Worm (Caenorhabditis elegans) whole organism, L3 larva: ENCODE measurements around the gene unc-46.

Source experiments
- aly-2 ChIP-seq: fragments of 150-350 bp; optimal IDR thresholded peaks from 2 replicates; lab custom pipeline; 2014; ENCODE audit warnings: missing biosample characterization, missing genetic modification characterization
- ama-1 ChIP-seq: fragments of 150-350 bp; optimal IDR thresholded peaks from 2 replicates; lab custom pipeline; 2018
- ceh-16 ChIP-seq: sonication (generic microtip); optimal IDR thresholded peaks from 2 replicates; lab custom pipeline; 2017; ENCODE audit warnings: missing biosample characterization, missing genetic modification characterization
- ceh-82 ChIP-seq: fragments of 150-350 bp; optimal IDR thresholded peaks from 2 replicates; lab custom pipeline; 2014; ENCODE audit warnings: missing biosample characterization, missing genetic modification characterization
- daf-12 ChIP-seq: fragments of 150-350 bp; optimal IDR thresholded peaks from 2 replicates; lab custom pipeline; 2014; ENCODE audit warnings: missing biosample characterization, missing genetic modification reagents, missing genetic modification characterization
- egl-5 ChIP-seq: fragments of 150-350 bp; optimal IDR thresholded peaks from 2 replicates; lab custom pipeline; 2017; ENCODE audit warnings: missing biosample characterization, missing genetic modification reagents, missing genetic modification characterization, inconsistent platforms
- elt-1 ChIP-seq: fragments of 150-350 bp; optimal IDR thresholded peaks from 2 replicates; lab custom pipeline; 2014; ENCODE audit warnings: missing biosample characterization, missing genetic modification characterization
- elt-2 ChIP-seq: sonication (generic microtip); optimal IDR thresholded peaks from 2 replicates; lab custom pipeline; 2016; ENCODE audit warnings: missing genetic modification reagents, mild to moderate bottlenecking, missing genetic modification characterization, missing compliant biosample characterization
- eor-1 ChIP-seq, 2 experiments: fragments of 150-350 bp; optimal IDR thresholded peaks; 2 replicates each; lab custom pipeline; 2014 to 2018; ENCODE audit warnings: missing biosample characterization in 2 of 2, missing genetic modification characterization in 2 of 2
- fkh-10 ChIP-seq: sonication (generic microtip); optimal IDR thresholded peaks from 2 replicates; lab custom pipeline; 2017; ENCODE audit warnings: missing biosample characterization, missing genetic modification reagents, missing genetic modification characterization
- fkh-2 ChIP-seq: fragments of 150-350 bp; optimal IDR thresholded peaks from 2 replicates; lab custom pipeline; 2014; ENCODE audit warnings: missing biosample characterization, missing genetic modification reagents, missing genetic modification characterization
- fos-1 ChIP-seq: fragments of 150-350 bp; optimal IDR thresholded peaks from 2 replicates; lab custom pipeline; 2014; ENCODE audit warnings: missing biosample characterization, missing genetic modification characterization
- hmg-11 ChIP-seq: sonication (generic microtip); optimal IDR thresholded peaks from 2 replicates; lab custom pipeline; 2016; ENCODE audit warnings: missing genetic modification characterization, missing compliant biosample characterization
- jun-1 ChIP-seq: fragments of 150-350 bp; optimal IDR thresholded peaks from 2 replicates; lab custom pipeline; 2014; ENCODE audit warnings: missing biosample characterization, missing genetic modification reagents, missing genetic modification characterization
- lin-39 ChIP-seq: fragments of 150-350 bp; optimal IDR thresholded peaks from 2 replicates; lab custom pipeline; 2018; ENCODE audit warnings: missing biosample characterization, missing genetic modification reagents, missing genetic modification characterization
- lsy-12 ChIP-seq: sonication (generic microtip); optimal IDR thresholded peaks from 2 replicates; lab custom pipeline; 2016; ENCODE audit warnings: mild to moderate bottlenecking, missing genetic modification characterization, missing compliant biosample characterization
- mdl-1 ChIP-seq: fragments of 150-350 bp; optimal IDR thresholded peaks from 2 replicates; lab custom pipeline; 2014; ENCODE audit warnings: missing biosample characterization, missing genetic modification characterization
- mml-1 ChIP-seq: fragments of 150-350 bp; sonication (generic microtip); optimal IDR thresholded peaks from 3 replicates; lab custom pipeline; 2014; ENCODE audit warnings: missing biosample characterization, missing genetic modification characterization
- nhr-12 ChIP-seq: fragments of 150-350 bp; optimal IDR thresholded peaks from 2 replicates; lab custom pipeline; 2014; ENCODE audit warnings: missing biosample characterization, missing genetic modification characterization
- nhr-237 ChIP-seq: fragments of 150-350 bp; optimal IDR thresholded peaks from 2 replicates; lab custom pipeline; 2014; ENCODE audit warnings: missing biosample characterization, missing genetic modification characterization
- nhr-25 ChIP-seq: sonication (generic microtip); optimal IDR thresholded peaks from 2 replicates; lab custom pipeline; 2017; ENCODE audit warnings: missing biosample characterization, missing genetic modification characterization
- nhr-28 ChIP-seq: fragments of 150-350 bp; optimal IDR thresholded peaks from 2 replicates; lab custom pipeline; 2014; ENCODE audit warnings: missing biosample characterization, missing genetic modification characterization
- nhr-43 ChIP-seq: sonication (generic microtip); optimal IDR thresholded peaks from 2 replicates; lab custom pipeline; 2016; ENCODE audit warnings: mild to moderate bottlenecking, missing genetic modification characterization, missing compliant biosample characterization; ENCODE audit not compliant: poor library complexity, severe bottlenecking
- nhr-67 ChIP-seq: fragments of 150-350 bp; optimal IDR thresholded peaks from 2 replicates; lab custom pipeline; 2014; ENCODE audit warnings: missing biosample characterization, missing genetic modification characterization
- nhr-76 ChIP-seq: fragments of 150-350 bp; sonication (generic microtip); optimal IDR thresholded peaks from 5 replicates; lab custom pipeline; 2014; ENCODE audit warnings: missing biosample characterization, missing genetic modification characterization
- nhr-77 ChIP-seq: fragments of 150-350 bp; optimal IDR thresholded peaks from 2 replicates; lab custom pipeline; 2014; ENCODE audit warnings: missing biosample characterization, missing genetic modification characterization
- pha-4 ChIP-seq: fragments of 150-350 bp; optimal IDR thresholded peaks from 2 replicates; lab custom pipeline; 2014; ENCODE audit warnings: missing biosample characterization, missing genetic modification reagents, missing genetic modification characterization
- pqm-1 ChIP-seq: fragments of 150-350 bp; optimal IDR thresholded peaks from 2 replicates; lab custom pipeline; 2017; ENCODE audit warnings: missing biosample characterization, missing genetic modification characterization, inconsistent platforms
- skn-1 ChIP-seq: fragments of 150-350 bp; optimal IDR thresholded peaks from 2 replicates; lab custom pipeline; 2014; ENCODE audit warnings: missing biosample characterization, missing genetic modification characterization
- unc-39 ChIP-seq: sonication (generic microtip); optimal IDR thresholded peaks from 4 replicates; lab custom pipeline; 2017; ENCODE audit warnings: missing biosample characterization, missing genetic modification characterization
- unc-62 ChIP-seq: fragments of 150-350 bp; sonication (generic microtip); optimal IDR thresholded peaks from 4 replicates; lab custom pipeline; 2014; ENCODE audit warnings: missing biosample characterization, missing genetic modification reagents, missing genetic modification characterization
- zag-1 ChIP-seq: fragments of 150-350 bp; optimal IDR thresholded peaks from 2 replicates; lab custom pipeline; 2014; ENCODE audit warnings: missing biosample characterization, missing genetic modification characterization
- ztf-11 ChIP-seq: fragments of 150-350 bp; optimal IDR thresholded peaks from 2 replicates; lab custom pipeline; 2014; ENCODE audit warnings: missing biosample characterization, missing genetic modification characterization
- ztf-4 ChIP-seq: fragments of 150-350 bp; optimal IDR thresholded peaks from 2 replicates; lab custom pipeline; 2014; ENCODE audit warnings: missing biosample characterization, missing genetic modification characterization

The unc-46 gene

ce11 chrV:5113654-5114053 lies 14.8 kb upstream of the unc-46 start, which contains the start of gene C04F5.8:
Gene C04F5.8 (minus strand): TSS chrV:5113754.
- no peak for TF ChIP-seq elt-2
- no peak for TF ChIP-seq fos-1 (tag; lab: Kevin White, UChicago)
- no peak for TF ChIP-seq aly-2 (tag; lab: Kevin White, UChicago)
- no peak for TF ChIP-seq egl-5
- no peak for TF ChIP-seq fkh-2 (tag; lab: Kevin White, UChicago)
- TF ChIP-seq lsy-12 (tag; lab: Kevin White, UChicago), result no peak
- no peak for TF ChIP-seq nhr-76 (tag; lab: Kevin White, UChicago)
- no peak for TF ChIP-seq nhr-25 (tag; lab: Kevin White, UChicago)
- TF ChIP-seq pha-4 (tag; lab: Kevin White, UChicago), result no peak
- TF ChIP-seq skn-1 (tag; lab: Kevin White, UChicago), result no peak
- TF ChIP-seq jun-1 (tag; lab: Kevin White, UChicago), result no peak
- TF ChIP-seq ceh-16 (tag; lab: Kevin White, UChicago), result no peak
- no peak for TF ChIP-seq hmg-11 (tag; lab: Kevin White, UChicago)
- TF ChIP-seq nhr-237 (tag; lab: Kevin White, UChicago), result no peak
- no peak for TF ChIP-seq ama-1 (lab: Kevin White, UChicago)
- TF ChIP-seq, all 47 proteins: peak for 0

ce11 chrV:5110684-5111083 lies 11.9 kb upstream of the unc-46 start, which contains the start of gene ugt-63:
Gene ugt-63 (minus strand): TSS chrV:5110772.
- TF ChIP-seq ztf-11 (tag; lab: Kevin White, UChicago), result no peak
- peak; percentile 63 for TF ChIP-seq nhr-43
- TF ChIP-seq, all 47 proteins: peak for 1

DNA sequence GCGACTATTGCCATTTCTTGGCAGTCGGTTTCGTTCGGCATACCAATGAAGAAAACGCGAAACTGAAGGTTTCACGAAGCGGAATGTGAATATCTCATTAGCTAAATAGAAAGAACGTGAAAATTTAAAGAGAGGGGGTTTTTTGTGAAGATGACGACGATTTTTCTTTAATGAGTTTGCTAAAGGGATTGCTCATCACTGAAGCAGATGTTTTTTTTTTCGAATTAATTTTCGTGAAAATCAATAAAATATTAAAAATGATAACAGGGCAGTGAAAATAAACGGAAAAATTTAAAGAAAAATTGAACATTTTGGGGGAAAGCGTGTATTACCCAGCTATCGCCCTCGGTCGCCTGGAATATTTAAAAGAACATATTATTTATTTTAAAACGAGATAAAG lies 9.0 kb upstream of the unc-46 start, which contains the start of gene srab-3:
Gene srab-3, minus strand, starts transcription at position 101 of the 400 bp plus-strand sequence.
- TF ChIP-seq zag-1 (tag; lab: Kevin White, UChicago), result no peak
- no peak for TF ChIP-seq aly-2 (tag; lab: Kevin White, UChicago)
- TF ChIP-seq fkh-10 (GFP tag; lab: Kevin White, UChicago), result no peak
- TF ChIP-seq ceh-16 (tag; lab: Kevin White, UChicago), result no peak
- no peak for TF ChIP-seq eor-1 (tag; optimal IDR thresholded peaks at IDR 0.05; lab: Kevin White, UChicago)
- no peak for TF ChIP-seq daf-12 (tag; lab: Kevin White, UChicago)
- no peak for TF ChIP-seq fkh-2 (tag; lab: Kevin White, UChicago)
- TF ChIP-seq nhr-25 (tag; lab: Kevin White, UChicago), result no peak
- TF ChIP-seq jun-1 (tag; lab: Kevin White, UChicago), result no peak
- TF ChIP-seq mml-1 (tag; lab: Kevin White, UChicago), result no peak

DNA sequence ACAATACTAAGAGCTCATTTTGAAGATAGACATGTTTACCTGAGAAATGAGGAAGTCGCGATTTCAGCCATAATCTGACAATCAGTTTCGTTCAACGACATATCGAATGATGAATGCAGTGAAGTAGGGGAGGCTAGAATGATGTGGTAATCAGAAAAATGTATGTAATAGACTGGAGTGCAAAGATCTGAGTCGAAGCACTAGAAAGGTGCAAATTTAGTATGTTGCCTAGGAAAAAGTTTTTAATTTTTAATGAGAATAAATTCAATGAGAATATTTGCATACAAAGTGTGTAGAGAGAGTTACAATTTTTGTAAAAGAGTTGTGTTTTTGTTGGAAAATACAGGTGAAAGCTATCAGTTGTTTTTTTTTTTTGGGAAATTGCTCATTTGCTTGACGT lies 6.1 kb upstream of the unc-46 start, which contains the start of gene srab-2:
Gene srab-2, minus strand, starts transcription at position 101 of the 400 bp plus-strand sequence.
- TF ChIP-seq egl-5 (no peak), jun-1 (tag; lab: Kevin White, UChicago) (no peak), fkh-10 (GFP tag; lab: Kevin White, UChicago) (no peak), nhr-28 (tag; lab: Kevin White, UChicago) (no peak)

ce11 chrV:5102017-5102416 lies 3.2 kb upstream of the unc-46 start, which contains the start of gene srab-1:
Gene srab-1 (minus strand): TSS chrV:5102117.
- no peak for TF ChIP-seq mdl-1
- no peak for TF ChIP-seq nhr-77 (tag; lab: Kevin White, UChicago)
- no peak for TF ChIP-seq ama-1 (lab: Kevin White, UChicago)
- no peak for TF ChIP-seq egl-5
- no peak for TF ChIP-seq fos-1 (tag; lab: Kevin White, UChicago)
- TF ChIP-seq ceh-16 (tag; lab: Kevin White, UChicago), result no peak
- no peak for TF ChIP-seq lin-39 (tag; lab: Kevin White, UChicago)

DNA sequence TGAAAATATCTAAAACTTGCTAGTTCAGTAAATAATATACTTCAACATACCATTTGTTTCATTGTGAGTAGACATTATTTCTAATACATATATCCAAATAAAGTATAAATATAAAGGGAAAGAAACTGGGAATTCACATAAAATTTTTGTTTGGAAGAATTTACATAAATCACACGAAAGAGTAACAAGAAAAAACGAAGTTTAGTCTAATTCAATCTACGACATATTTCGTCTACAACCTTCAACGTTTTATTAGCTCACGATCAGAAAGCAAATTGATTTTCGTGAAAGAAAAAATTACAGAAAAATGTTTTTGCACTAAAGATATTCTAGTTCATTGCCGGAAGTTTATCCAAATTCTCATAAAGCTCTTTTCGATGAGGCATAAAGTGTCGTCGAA lies 1.8 kb downstream of the unc-46 start, which contains the start of gene C04F5.2:
Gene C04F5.2, minus strand, starts transcription at position 101 of the 400 bp plus-strand sequence.
- no peak for TF ChIP-seq daf-12 (tag; lab: Kevin White, UChicago)
- TF ChIP-seq ceh-82 (tag; lab: Kevin White, UChicago), result no peak
- TF ChIP-seq unc-39 (tag; lab: Kevin White, UChicago), result no peak
- no peak for TF ChIP-seq skn-1 (tag; lab: Kevin White, UChicago)
- no peak for TF ChIP-seq mdl-1
- TF ChIP-seq egl-5, result no peak
- TF ChIP-seq nhr-67 (tag; lab: Kevin White, UChicago), result no peak
- TF ChIP-seq elt-1 (tag; lab: Kevin White, UChicago), result no peak
- TF ChIP-seq mml-1 (tag; lab: Kevin White, UChicago), result no peak
- no peak for TF ChIP-seq ztf-4
- TF ChIP-seq unc-62 (GFP tag; lab: Kevin White, UChicago), result no peak
- TF ChIP-seq nhr-43, result no peak
- TF ChIP-seq nhr-25 (tag; lab: Kevin White, UChicago), result no peak
- no peak for TF ChIP-seq nhr-12 (tag; lab: Kevin White, UChicago)
- TF ChIP-seq pqm-1 (tag; lab: Kevin White, UChicago), result no peak
